Worm (Caenorhabditis elegans): Measurements from ENCODE around the gene nspd-6.

The nspd-6 gene

ce11 chrIV:5134798-5135197 lies 30.7 kb downstream of the nspd-6 start:
- TF ChIP-seq hlh-1 (tag; optimal IDR thresholded peaks at IDR 0.05), result no peak
- TF ChIP-seq M03D4.4 (tag; optimal IDR thresholded peaks at IDR 0.05), result no peak
- TF ChIP-seq mep-1 (tag; optimal IDR thresholded peaks at IDR 0.05), result no peak
- no peak for TF ChIP-seq cnd-1 (tag; optimal IDR thresholded peaks at IDR 0.05)
- TF ChIP-seq drap-1 (GFP tag; optimal IDR thresholded peaks at IDR 0.05), result no peak
- TF ChIP-seq elt-3 (tag; optimal IDR thresholded peaks at IDR 0.05), result no peak
- TF ChIP-seq nhr-28 (tag; optimal IDR thresholded peaks at IDR 0.05), result no peak
- no peak for TF ChIP-seq nhr-237 (tag; optimal IDR thresholded peaks at IDR 0.05)
- TF ChIP-seq snpc-4 (tag; optimal IDR thresholded peaks at IDR 0.05), result no peak
- TF ChIP-seq ztf-11 (tag; optimal IDR thresholded peaks at IDR 0.05), result no peak
- TF ChIP-seq lin-32 (GFP tag; optimal IDR thresholded peaks at IDR 0.05), result no peak
- TF ChIP-seq blmp-1 (tag; optimal IDR thresholded peaks at IDR 0.05), result no peak
- no peak for TF ChIP-seq zip-8 (tag; optimal IDR thresholded peaks at IDR 0.05)
- TF ChIP-seq ces-1 (GFP tag; optimal IDR thresholded peaks at IDR 0.05), result no peak
- TF ChIP-seq bed-3 (GFP tag; optimal IDR thresholded peaks at IDR 0.05), result no peak
- TF ChIP-seq mls-2 (tag; optimal IDR thresholded peaks at IDR 0.05), result no peak
- TF ChIP-seq ceh-39 (tag; optimal IDR thresholded peaks at IDR 0.05), result no peak

DNA sequence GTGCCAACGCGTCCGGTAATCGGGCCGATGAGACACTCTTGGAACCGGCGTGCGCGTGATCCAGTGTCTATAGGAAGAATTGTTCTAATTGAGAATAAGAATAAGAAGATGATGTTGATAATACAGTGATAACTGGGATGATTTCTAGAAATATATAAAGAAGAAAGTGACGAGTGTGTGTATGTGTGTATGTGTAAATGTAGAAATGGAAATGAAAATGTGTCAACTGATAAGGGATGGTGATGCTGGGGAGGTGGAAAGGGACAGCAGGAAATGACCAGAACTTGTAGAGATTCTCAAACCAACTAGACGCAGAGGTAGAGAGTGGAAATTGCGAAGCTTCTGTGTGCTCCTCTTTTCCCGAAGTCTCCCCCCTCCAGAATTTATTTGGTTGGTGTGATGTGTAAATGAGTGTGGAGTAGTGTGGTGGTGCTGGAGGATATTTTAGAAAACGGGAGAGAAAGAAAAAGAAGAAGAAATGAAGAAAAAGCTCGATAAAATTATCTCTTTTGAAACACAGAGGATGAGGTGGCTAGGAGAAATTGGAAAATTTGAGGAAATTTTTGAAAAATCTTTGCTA lies 31.6 kb downstream of the nspd-6 start:
- TF ChIP-seq nhr-12 (tag; optimal IDR thresholded peaks at IDR 0.05) (no peak), elt-1 (tag; optimal IDR thresholded peaks at IDR 0.05; ENCODE audit: borderline replicate concordance, insufficient read depth) (no peak), bed-3 (GFP tag; optimal IDR thresholded peaks at IDR 0.05) (no peak), hlh-1 (tag; optimal IDR thresholded peaks at IDR 0.05) (peak; percentile 68), mab-5 (tag; optimal IDR thresholded peaks at IDR 0.05) (no peak), nhr-2 (tag; optimal IDR thresholded peaks at IDR 0.05) (no peak), ces-1 (GFP tag; optimal IDR thresholded peaks at IDR 0.05) (peak; percentile 63), lin-13 (tag; optimal IDR thresholded peaks at IDR 0.05) (no peak), drap-1 (GFP tag; optimal IDR thresholded peaks at IDR 0.05) (no peak), elt-3 (tag; optimal IDR thresholded peaks at IDR 0.05) (peak; percentile 15), sptf-1 (tag; optimal IDR thresholded peaks at IDR 0.05) (no peak), lsy-2 (tag; optimal IDR thresholded peaks at IDR 0.05) (peak; percentile 2), unc-120 (tag; optimal IDR thresholded peaks at IDR 0.05; ENCODE audit: poor library complexity, severe bottlenecking) (peak; percentile 82)

DNA sequence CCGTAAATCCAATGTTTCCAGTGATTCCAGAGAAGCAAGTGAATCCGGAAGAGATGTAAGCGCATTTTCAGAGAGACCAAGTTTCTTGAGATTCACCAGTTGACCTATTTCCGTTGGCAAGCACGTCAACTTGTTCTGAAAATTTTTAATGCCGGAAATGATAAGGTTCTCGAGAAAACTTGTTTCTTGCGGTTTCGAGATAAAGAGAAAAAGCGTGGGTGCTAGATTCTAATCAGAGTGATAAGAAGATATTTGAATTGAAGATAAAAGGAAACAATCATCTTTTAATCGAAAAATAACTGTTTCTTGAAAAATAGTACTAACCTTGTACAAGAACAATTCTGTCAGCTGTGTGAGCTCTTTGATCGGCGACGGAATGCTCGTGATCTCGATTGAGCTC lies 33.7 kb downstream of the nspd-6 start:
- TF ChIP-seq pha-4 (tag; optimal IDR thresholded peaks at IDR 0.05) (no peak), ceh-43 (GFP tag; optimal IDR thresholded peaks at IDR 0.05) (no peak), lsy-2 (tag; optimal IDR thresholded peaks at IDR 0.05) (no peak), flh-1 (GFP tag; optimal IDR thresholded peaks at IDR 0.05) (no peak), nhr-76 (tag; optimal IDR thresholded peaks at IDR 0.05) (no peak), sptf-1 (tag; optimal IDR thresholded peaks at IDR 0.05) (no peak), hlh-1 (tag; optimal IDR thresholded peaks at IDR 0.05) (no peak), nhr-237 (tag; optimal IDR thresholded peaks at IDR 0.05) (no peak), nhr-2 (tag; optimal IDR thresholded peaks at IDR 0.05) (no peak), unc-39 (tag; optimal IDR thresholded peaks at IDR 0.05) (no peak), mep-1 (tag; optimal IDR thresholded peaks at IDR 0.05) (no peak), elt-1 (tag; optimal IDR thresholded peaks at IDR 0.05; ENCODE audit: borderline replicate concordance, insufficient read depth) (no peak), ceh-39 (tag; optimal IDR thresholded peaks at IDR 0.05) (no peak)

- TF ChIP-seq bed-3 (GFP tag; optimal IDR thresholded peaks at IDR 0.05) (no peak), ces-1 (GFP tag; optimal IDR thresholded peaks at IDR 0.05) (peak; percentile 21), drap-1 (GFP tag; optimal IDR thresholded peaks at IDR 0.05) (no peak)
Observed at ce11 chrIV:5121995-5122394, 43.5 kb downstream of the nspd-6 start, which contains the start of gene tkr-3. Gene tkr-3 (minus strand): TSS chrIV:5122095.

All from whole organism, mixed stage, embryonic.